Worm (Caenorhabditis elegans) whole organism, L2 larva: Measurements from ENCODE around the gene ZC477.2.

Experiments
- C34F6.9 ChIP-seq: fragments of 150-350 bp; optimal IDR thresholded peaks from 2 replicates; lab custom pipeline; 2014; ENCODE audit warnings: missing biosample characterization, missing genetic modification characterization
- F13H6.1 ChIP-seq: sonication (generic microtip); optimal IDR thresholded peaks from 2 replicates; lab custom pipeline; 2016; ENCODE audit warnings: missing genetic modification characterization, missing compliant biosample characterization
- aly-2 ChIP-seq: fragments of 150-350 bp; optimal IDR thresholded peaks from 2 replicates; lab custom pipeline; 2014; ENCODE audit warnings: missing biosample characterization, missing genetic modification characterization
- blmp-1 ChIP-seq: sonication (generic microtip); optimal IDR thresholded peaks from 2 replicates; lab custom pipeline; 2017; ENCODE audit warnings: missing genetic modification characterization, mild to moderate bottlenecking, missing compliant biosample characterization, antibody characterized with exemption, moderate library complexity; ENCODE audit not compliant: insufficient read depth
- fos-1 ChIP-seq: fragments of 150-350 bp; optimal IDR thresholded peaks from 2 replicates; lab custom pipeline; 2014; ENCODE audit warnings: missing biosample characterization, missing genetic modification characterization

ce11 chrIV:7096097-7096496, 11.9 kb upstream of the ZC477.2 start:
- TF ChIP-seq aly-2 (tag; lab: Kevin White, UChicago) (no peak), fos-1 (no peak), C34F6.9 (tag; lab: Kevin White, UChicago) (no peak), F13H6.1 (tag; lab: Kevin White, UChicago) (no peak), blmp-1 (tag; lab: Kevin White, UChicago) (no peak)
